Worm (Caenorhabditis elegans) whole organism, mixed stage, embryonic: ENCODE measurements around the gene F54G2.1.

Experiments
- M03D4.4 ChIP-seq: sonication (generic microtip); optimal IDR thresholded peaks from 2 replicates; lab custom pipeline; 2017; ENCODE audit warnings: mild to moderate bottlenecking, missing genetic modification characterization, missing compliant biosample characterization
- bed-3 ChIP-seq: fragments of 200-800 bp; sonication (Bioruptor generic); optimal IDR thresholded peaks from 3 replicates; lab custom pipeline; 2018; ENCODE audit warnings: mild to moderate bottlenecking, missing genetic modification characterization, moderate library complexity, missing compliant biosample characterization
- blmp-1 ChIP-seq: fragments of 150-350 bp; optimal IDR thresholded peaks from 2 replicates; lab custom pipeline; 2014; ENCODE audit warnings: missing biosample characterization, missing genetic modification characterization
- ceh-43 ChIP-seq: fragments of 200-800 bp; sonication (Bioruptor generic); optimal IDR thresholded peaks from 2 replicates; lab custom pipeline; 2018; ENCODE audit warnings: mild to moderate bottlenecking, missing genetic modification characterization, moderate library complexity, missing compliant biosample characterization
- drap-1 ChIP-seq: fragments of 200-800 bp; sonication (Bioruptor generic); optimal IDR thresholded peaks from 3 replicates; lab custom pipeline; 2018; ENCODE audit warnings: mild to moderate bottlenecking, missing genetic modification characterization, missing compliant biosample characterization
- elt-1 ChIP-seq: sonication (generic microtip); optimal IDR thresholded peaks from 2 replicates; lab custom pipeline; 2017; ENCODE audit warnings: missing genetic modification characterization, mild to moderate bottlenecking, missing compliant biosample characterization, antibody characterized with exemption, moderate library complexity, borderline replicate concordance; ENCODE audit not compliant: insufficient read depth
- elt-3 ChIP-seq: fragments of 150-350 bp; optimal IDR thresholded peaks from 2 replicates; lab custom pipeline; 2014; ENCODE audit warnings: missing biosample characterization, missing genetic modification characterization
- mab-5 ChIP-seq: fragments of 150-350 bp; optimal IDR thresholded peaks from 2 replicates; lab custom pipeline; 2014; ENCODE audit warnings: missing biosample characterization, missing genetic modification characterization
- nhr-12 ChIP-seq: fragments of 150-350 bp; optimal IDR thresholded peaks from 2 replicates; lab custom pipeline; 2014; ENCODE audit warnings: missing biosample characterization, missing genetic modification characterization
- nhr-76 ChIP-seq: sonication (generic microtip); optimal IDR thresholded peaks from 2 replicates; lab custom pipeline; 2017; ENCODE audit warnings: missing biosample characterization, missing genetic modification characterization
- pha-4 ChIP-seq: fragments of 150-350 bp; optimal IDR thresholded peaks from 2 replicates; lab custom pipeline; 2018; ENCODE audit warnings: missing biosample characterization, missing genetic modification reagents, missing genetic modification characterization
- unc-120 ChIP-seq: sonication (generic microtip); optimal IDR thresholded peaks from 2 replicates; lab custom pipeline; 2017; ENCODE audit warnings: missing genetic modification characterization, missing compliant biosample characterization; ENCODE audit not compliant: poor library complexity, severe bottlenecking
- unc-62 ChIP-seq: fragments of 150-350 bp; optimal IDR thresholded peaks from 2 replicates; lab custom pipeline; 2014; ENCODE audit warnings: missing biosample characterization, missing genetic modification reagents, missing genetic modification characterization
- zip-8 ChIP-seq: fragments of 150-350 bp; optimal IDR thresholded peaks from 2 replicates; lab custom pipeline; 2014; ENCODE audit warnings: missing biosample characterization, missing genetic modification characterization

DNA sequence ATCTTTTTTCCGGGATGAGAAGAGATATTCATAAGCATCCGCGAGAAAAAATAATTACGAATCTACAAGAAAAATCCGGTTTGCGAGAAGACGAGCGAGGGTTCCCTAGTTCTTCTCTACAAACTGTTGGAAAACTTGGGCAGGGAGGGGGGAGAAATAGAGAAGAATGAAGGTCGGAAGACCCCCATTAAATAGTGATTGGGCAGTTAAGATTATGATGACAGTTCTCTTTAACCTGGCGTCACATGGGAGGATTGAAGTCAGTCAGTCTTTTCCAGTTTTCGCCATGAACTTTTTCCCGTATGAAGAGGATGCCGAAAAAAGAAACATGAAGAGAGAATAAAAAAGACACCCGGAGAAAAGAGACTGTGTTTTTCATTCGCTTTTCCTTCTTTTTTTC is 73.4 kb downstream of the F54G2.1 start:
- TF ChIP-seq mab-5 (tag; lab: Kevin White, UChicago) (no peak), elt-3 (tag; lab: Kevin White, UChicago) (no peak), nhr-76 (tag; lab: Kevin White, UChicago) (no peak), unc-120 (tag; lab: Kevin White, UChicago) (no peak), bed-3 (GFP tag; lab: Kevin White, UChicago) (no peak), unc-62 (GFP tag; lab: Kevin White, UChicago) (no peak), pha-4 (tag; lab: Kevin White, UChicago) (no peak), zip-8 (tag; lab: Kevin White, UChicago) (no peak), nhr-12 (tag; lab: Kevin White, UChicago) (no peak), M03D4.4 (tag; lab: Kevin White, UChicago) (no peak), blmp-1 (no peak), drap-1 (no peak), ceh-43 (GFP tag; lab: Kevin White, UChicago) (no peak), elt-1 (tag; lab: Kevin White, UChicago) (no peak)
